Worm (Caenorhabditis elegans): Measurements from ENCODE around the gene gmeb-1.

DNA sequence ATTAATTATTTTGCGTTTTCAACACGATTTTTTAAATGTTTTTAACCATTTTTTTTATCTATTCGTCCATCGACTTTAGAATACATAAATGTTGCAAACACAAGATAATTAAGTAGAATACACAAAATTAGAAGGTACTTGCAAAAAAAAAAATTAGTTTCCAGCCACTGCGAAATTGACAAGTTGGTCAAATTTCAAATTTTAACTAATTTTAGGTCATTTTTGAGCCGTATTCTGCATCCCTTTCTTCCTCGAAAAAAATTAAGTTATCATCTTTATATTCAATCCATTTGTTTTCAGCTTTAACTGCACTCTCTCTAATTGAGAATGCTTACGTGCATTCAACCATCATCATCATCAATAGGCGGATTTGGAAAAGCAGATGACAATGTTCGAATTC, 50.0 kb downstream of the gmeb-1 start, which contains the start of gene egl-26:
- no peak for TF ChIP-seq ets-7 (tag; optimal IDR thresholded peaks at IDR 0.05)
- no peak for TF ChIP-seq tra-4 (tag; optimal IDR thresholded peaks at IDR 0.05)
- TF ChIP-seq ama-1 (optimal IDR thresholded peaks at IDR 0.05): no peak
- TF ChIP-seq B0310.2 (tag; optimal IDR thresholded peaks at IDR 0.05): no peak
- no peak for TF ChIP-seq ceh-36 (tag; optimal IDR thresholded peaks at IDR 0.05)
- TF ChIP-seq hmbx-1 (tag; optimal IDR thresholded peaks at IDR 0.05): no peak
- no peak for TF ChIP-seq hmg-4 (GFP tag; optimal IDR thresholded peaks at IDR 0.05)
- TF ChIP-seq pes-1 (GFP tag; IDR thresholded peaks at IDR 0.05): no peak
- TF ChIP-seq tbx-37 (GFP tag; conservative IDR thresholded peaks at IDR 0.05): no peak
- no peak for TF ChIP-seq ceh-13 (GFP tag; optimal IDR thresholded peaks at IDR 0.05)
- no peak for TF ChIP-seq flt-1 (GFP tag; IDR thresholded peaks at IDR 0.05)
- TF ChIP-seq tbx-11 (GFP tag; IDR thresholded peaks at IDR 0.05): no peak
- TF ChIP-seq aly-1 (tag; optimal IDR thresholded peaks at IDR 0.05): no peak
